Worm (Caenorhabditis elegans): ENCODE measurements around the gene K02D3.2.

Gene K02D3.2

ce11 chrX:13713857-13714256, 2.0 kb upstream of the K02D3.2 start, which contains the start of gene K11E4.1:
Gene K11E4.1, plus strand, starts transcription at chrX:13714157.
- TF ChIP-seq nhr-6 (tag; optimal IDR thresholded peaks at IDR 0.05): no peak
- no peak for TF ChIP-seq sma-9 (GFP tag; optimal IDR thresholded peaks at IDR 0.05)
- TF ChIP-seq sma-9 (tag; optimal IDR thresholded peaks at IDR 0.05): no peak
- TF ChIP-seq nhr-11 (tag; optimal IDR thresholded peaks at IDR 0.05): no peak
- no peak for TF ChIP-seq sma-3 (GFP tag; optimal IDR thresholded peaks at IDR 0.05)
- TF ChIP-seq mdl-1 (tag; optimal IDR thresholded peaks at IDR 0.05): no peak
- TF ChIP-seq zag-1 (tag; optimal IDR thresholded peaks at IDR 0.05): no peak
- TF ChIP-seq mbf-1 (tag; optimal IDR thresholded peaks at IDR 0.05): no peak
- TF ChIP-seq egl-27 (tag; optimal IDR thresholded peaks at IDR 0.05): no peak
- TF ChIP-seq crh-2 (tag; optimal IDR thresholded peaks at IDR 0.05): no peak
- no peak for TF ChIP-seq aly-2 (tag; optimal IDR thresholded peaks at IDR 0.05)
- TF ChIP-seq nhr-21 (tag; optimal IDR thresholded peaks at IDR 0.05): no peak
- TF ChIP-seq unc-62 (GFP tag; optimal IDR thresholded peaks at IDR 0.05): no peak
- TF ChIP-seq skn-1 (tag; optimal IDR thresholded peaks at IDR 0.05): no peak
- TF ChIP-seq elt-1 (tag; optimal IDR thresholded peaks at IDR 0.05): no peak
- no peak for TF ChIP-seq C34F6.9 (tag; optimal IDR thresholded peaks at IDR 0.05)
- TF ChIP-seq lsy-2 (tag; optimal IDR thresholded peaks at IDR 0.05): no peak
- no peak for TF ChIP-seq ceh-82 (tag; optimal IDR thresholded peaks at IDR 0.05)
- TF ChIP-seq gmeb-1 (tag; optimal IDR thresholded peaks at IDR 0.05): no peak
- no peak for TF ChIP-seq R02D3.7 (tag; optimal IDR thresholded peaks at IDR 0.05)

ce11 chrX:13712992-13713391, 1.2 kb upstream of the K02D3.2 start:
- TF ChIP-seq ceh-82 (tag; optimal IDR thresholded peaks at IDR 0.05) (no peak), lsy-2 (tag; optimal IDR thresholded peaks at IDR 0.05) (peak in 1 of 2 experiments; percentile 41), mdl-1 (tag; optimal IDR thresholded peaks at IDR 0.05) (no peak), lin-39 (tag; optimal IDR thresholded peaks at IDR 0.05) (no peak), nhr-6 (tag; optimal IDR thresholded peaks at IDR 0.05) (no peak), dmd-4 (tag; optimal IDR thresholded peaks at IDR 0.05) (no peak), lin-13 (GFP tag; optimal IDR thresholded peaks at IDR 0.05) (no peak), sma-9 (GFP tag; optimal IDR thresholded peaks at IDR 0.05) (peak; percentile 44), sma-9 (tag; optimal IDR thresholded peaks at IDR 0.05) (no peak), skn-1 (tag; optimal IDR thresholded peaks at IDR 0.05) (no peak), snpc-4 (tag; optimal IDR thresholded peaks at IDR 0.05) (no peak), sem-4 (tag; optimal IDR thresholded peaks at IDR 0.05) (no peak), nhr-129 (tag; optimal IDR thresholded peaks at IDR 0.05) (peak; percentile 22), unc-62 (GFP tag; optimal IDR thresholded peaks at IDR 0.05) (no peak), ztf-4 (tag; optimal IDR thresholded peaks at IDR 0.05) (no peak), ztf-1 (GFP tag; conservative IDR thresholded peaks at IDR 0.05) (no peak), nhr-237 (tag; optimal IDR thresholded peaks at IDR 0.05) (no peak)

ce11 chrX:13709060-13709459, 2.7 kb downstream of the K02D3.2 start:
- TF ChIP-seq lin-11 (tag; optimal IDR thresholded peaks at IDR 0.05) (no peak), snpc-4 (tag; optimal IDR thresholded peaks at IDR 0.05) (peak; percentile 58)

- TF ChIP-seq snpc-4 (tag; optimal IDR thresholded peaks at IDR 0.05): no peak
- no peak for TF ChIP-seq nhr-6 (tag; optimal IDR thresholded peaks at IDR 0.05)
- TF ChIP-seq mab-5 (tag; optimal IDR thresholded peaks at IDR 0.05): no peak
- no peak for TF ChIP-seq sma-3 (GFP tag; optimal IDR thresholded peaks at IDR 0.05)
- TF ChIP-seq C34F6.9 (tag; optimal IDR thresholded peaks at IDR 0.05): no peak
- no peak for TF ChIP-seq F13H6.1 (tag; optimal IDR thresholded peaks at IDR 0.05)
- no peak for TF ChIP-seq lin-13 (GFP tag; optimal IDR thresholded peaks at IDR 0.05)
- TF ChIP-seq zag-1 (tag; optimal IDR thresholded peaks at IDR 0.05): no peak
- TF ChIP-seq unc-62 (GFP tag; optimal IDR thresholded peaks at IDR 0.05): no peak
- TF ChIP-seq nhr-25 (tag; optimal IDR thresholded peaks at IDR 0.05): no peak
- no peak for TF ChIP-seq nhr-237 (tag; optimal IDR thresholded peaks at IDR 0.05)
- TF ChIP-seq ztf-4 (tag; optimal IDR thresholded peaks at IDR 0.05): no peak
- no peak for TF ChIP-seq ama-1 (optimal IDR thresholded peaks at IDR 0.05)
- TF ChIP-seq crh-2 (tag; optimal IDR thresholded peaks at IDR 0.05): no peak
These were observed 5.2 kb downstream of the K02D3.2 start, which contains the start of gene K02D3.1 for ce11 chrX:13706607-13707006. Gene K02D3.1, plus strand, starts transcription at chrX:13706907.

- TF ChIP-seq ztf-4 (tag; optimal IDR thresholded peaks at IDR 0.05) (no peak), nhr-237 (tag; optimal IDR thresholded peaks at IDR 0.05) (no peak), ama-1 (optimal IDR thresholded peaks at IDR 0.05) (no peak), ztf-11 (tag; optimal IDR thresholded peaks at IDR 0.05) (no peak), C34F6.9 (tag; optimal IDR thresholded peaks at IDR 0.05) (no peak), nhr-12 (tag; optimal IDR thresholded peaks at IDR 0.05) (no peak), nhr-6 (tag; optimal IDR thresholded peaks at IDR 0.05) (no peak), nhr-21 (tag; optimal IDR thresholded peaks at IDR 0.05) (no peak), dmd-4 (tag; optimal IDR thresholded peaks at IDR 0.05) (no peak), zag-1 (tag; optimal IDR thresholded peaks at IDR 0.05) (no peak), sem-4 (tag; optimal IDR thresholded peaks at IDR 0.05) (no peak), nhr-10 (tag; optimal IDR thresholded peaks at IDR 0.05) (no peak), alr-1 (tag; optimal IDR thresholded peaks at IDR 0.05) (no peak), blmp-1 (tag; optimal IDR thresholded peaks at IDR 0.05; ENCODE audit: insufficient read depth) (no peak), nhr-11 (tag; optimal IDR thresholded peaks at IDR 0.05) (no peak), R02D3.7 (tag; optimal IDR thresholded peaks at IDR 0.05) (no peak)
These were observed 8.9 kb downstream of the K02D3.2 start for ce11 chrX:13702923-13703322.

Data from whole organism, L2 larva.